Worm (Caenorhabditis elegans): ENCODE results near the gene rpa-1.

The rpa-1 gene

ce11 chrII:7684589-7684988 is 20.2 kb downstream of the rpa-1 start, which contains the start of gene F18A1.1:
Gene F18A1.1 (plus strand): TSS chrII:7684889.
- TF ChIP-seq pat-9 (tag; optimal IDR thresholded peaks at IDR 0.05), result no peak
- no peak for TF ChIP-seq ref-2 (tag; optimal IDR thresholded peaks at IDR 0.05)
- no peak for TF ChIP-seq tbx-2 (tag; optimal IDR thresholded peaks at IDR 0.05)
- no peak for TF ChIP-seq fax-1 (tag; optimal IDR thresholded peaks at IDR 0.05)
- no peak for TF ChIP-seq pha-4 (tag; optimal IDR thresholded peaks at IDR 0.05)
- TF ChIP-seq fkh-10 (GFP tag; optimal IDR thresholded peaks at IDR 0.05), result no peak
- TF ChIP-seq unc-86 (tag; optimal IDR thresholded peaks at IDR 0.05), result no peak
- no peak for TF ChIP-seq hlh-8 (tag; optimal IDR thresholded peaks at IDR 0.05)
- no peak for TF ChIP-seq ttx-3 (tag; optimal IDR thresholded peaks at IDR 0.05)
- TF ChIP-seq T23F11.4 (GFP tag; optimal IDR thresholded peaks at IDR 0.05), result no peak
- no peak for TF ChIP-seq ama-1 (optimal IDR thresholded peaks at IDR 0.05)
- TF ChIP-seq ceh-24 (tag; optimal IDR thresholded peaks at IDR 0.05), result no peak
- TF ChIP-seq ceh-34 (tag; optimal IDR thresholded peaks at IDR 0.05), result no peak
- TF ChIP-seq pax-1 (tag; optimal IDR thresholded peaks at IDR 0.05), result no peak
- no peak for TF ChIP-seq ahr-1 (tag; optimal IDR thresholded peaks at IDR 0.05)
- no peak for TF ChIP-seq hlh-13 (GFP tag; optimal IDR thresholded peaks at IDR 0.05)
- TF ChIP-seq ceh-19 (GFP tag; optimal IDR thresholded peaks at IDR 0.05), result no peak
- no peak for TF ChIP-seq nfya-1 (tag; optimal IDR thresholded peaks at IDR 0.05)
- TF ChIP-seq zip-5 (tag; optimal IDR thresholded peaks at IDR 0.05), result no peak

ce11 chrII:7690384-7690783 is 26.0 kb downstream of the rpa-1 start, which contains the start of gene pid-1:
Gene pid-1 (minus strand): TSS chrII:7690556.
- no peak for TF ChIP-seq zip-5 (tag; optimal IDR thresholded peaks at IDR 0.05)
- TF ChIP-seq ceh-22 (tag; optimal IDR thresholded peaks at IDR 0.05), result no peak
- no peak for TF ChIP-seq syd-9 (tag; optimal IDR thresholded peaks at IDR 0.05)
- TF ChIP-seq elt-2 (tag; optimal IDR thresholded peaks at IDR 0.05), result no peak
- TF ChIP-seq K02D7.2 (tag; optimal IDR thresholded peaks at IDR 0.05), result no peak
- TF ChIP-seq ceh-24 (tag; optimal IDR thresholded peaks at IDR 0.05), result no peak
- no peak for TF ChIP-seq nhr-11 (tag; optimal IDR thresholded peaks at IDR 0.05)
- TF ChIP-seq hlh-8 (tag; optimal IDR thresholded peaks at IDR 0.05), result no peak
- no peak for TF ChIP-seq gmeb-2 (tag; optimal IDR thresholded peaks at IDR 0.05)
- no peak for TF ChIP-seq hlh-30 (tag; optimal IDR thresholded peaks at IDR 0.05; ENCODE audit: insufficient read depth)
- no peak for TF ChIP-seq rnt-1 (tag; optimal IDR thresholded peaks at IDR 0.05)
- no peak for TF ChIP-seq lim-6 (tag; optimal IDR thresholded peaks at IDR 0.05)
- TF ChIP-seq ets-4 (tag; optimal IDR thresholded peaks at IDR 0.05), result no peak
- TF ChIP-seq tbx-7 (tag; optimal IDR thresholded peaks at IDR 0.05), result no peak
- no peak for TF ChIP-seq Y22D7AL.16 (tag; optimal IDR thresholded peaks at IDR 0.05)

- TF ChIP-seq T23F11.4 (GFP tag; optimal IDR thresholded peaks at IDR 0.05) (no peak), elt-2 (tag; optimal IDR thresholded peaks at IDR 0.05) (peak; percentile 64)
These were observed 29.5 kb downstream of the rpa-1 start, which contains the start of gene nhx-2 for ce11 chrII:7693929-7694328. Gene nhx-2 (minus strand): TSS chrII:7693957.

ce11 chrII:7694745-7695144 is 30.4 kb downstream of the rpa-1 start:
- no peak for TF ChIP-seq ceh-18 (tag; optimal IDR thresholded peaks at IDR 0.05)
- peak; percentile 1 for TF ChIP-seq elt-2 (tag; optimal IDR thresholded peaks at IDR 0.05)
- no peak for TF ChIP-seq hlh-8 (tag; optimal IDR thresholded peaks at IDR 0.05)

- no peak for TF ChIP-seq pqm-1 (tag; optimal IDR thresholded peaks at IDR 0.05)
- TF ChIP-seq ceh-30 (tag; optimal IDR thresholded peaks at IDR 0.05), result no peak
- TF ChIP-seq unc-86 (tag; optimal IDR thresholded peaks at IDR 0.05), result no peak
- peak; percentile 70 for TF ChIP-seq elt-2 (tag; optimal IDR thresholded peaks at IDR 0.05)
These were observed 31.3 kb downstream of the rpa-1 start for ce11 chrII:7695636-7696035.

- TF ChIP-seq eyg-1 (tag; optimal IDR thresholded peaks at IDR 0.05) (no peak), ceh-6 (GFP tag; optimal IDR thresholded peaks at IDR 0.05) (no peak), pag-3 (tag; optimal IDR thresholded peaks at IDR 0.05; ENCODE audit: borderline replicate concordance) (no peak), hlh-13 (GFP tag; optimal IDR thresholded peaks at IDR 0.05) (no peak), ceh-22 (tag; optimal IDR thresholded peaks at IDR 0.05) (no peak), ets-4 (tag; optimal IDR thresholded peaks at IDR 0.05) (no peak)
These were observed 32.8 kb downstream of the rpa-1 start for ce11 chrII:7697156-7697555.

Measured in whole organism, late embryonic.